Worm (Caenorhabditis elegans): Measurements from ENCODE around the gene F44G4.5.

- TF ChIP-seq ama-1 (optimal IDR thresholded peaks at IDR 0.05) = no peak
- no peak for TF ChIP-seq aly-1 (tag; optimal IDR thresholded peaks at IDR 0.05)
- no peak for TF ChIP-seq scrt-1 (GFP tag; IDR thresholded peaks at IDR 0.05)
- TF ChIP-seq tra-4 (tag; optimal IDR thresholded peaks at IDR 0.05) = no peak
- no peak for TF ChIP-seq tbx-37 (GFP tag; conservative IDR thresholded peaks at IDR 0.05)
- no peak for TF ChIP-seq ceh-36 (tag; optimal IDR thresholded peaks at IDR 0.05)
- TF ChIP-seq hmg-4 (GFP tag; optimal IDR thresholded peaks at IDR 0.05) = no peak
- no peak for TF ChIP-seq flt-1 (GFP tag; IDR thresholded peaks at IDR 0.05)
- no peak for TF ChIP-seq ceh-13 (GFP tag; optimal IDR thresholded peaks at IDR 0.05)
- TF ChIP-seq sea-1 (GFP tag; conservative IDR thresholded peaks at IDR 0.05) = no peak
- no peak for TF ChIP-seq pes-1 (GFP tag; IDR thresholded peaks at IDR 0.05)
Measured at ce11 chrII:8956896-8957295, 43.3 kb downstream of the F44G4.5 start.
